Fruit fly (Drosophila melanogaster) whole organism, embryonic: ENCODE data around the gene Ccn.
A peak's percentile ranks its signal among the peaks of the same experiment; 100 is the strongest.

Source experiments
- Aef1 ChIP-seq: fragments of 200-800 bp; sonication (Bioruptor generic); IDR thresholded peaks from 3 replicates; pipeline ENCODE4 v1.3.6; 2022; ENCODE audit warnings: missing biosample characterization, missing genetic modification characterization
- Bdp1 ChIP-seq: fragments of 200-800 bp; sonication (Bioruptor generic); optimal IDR thresholded peaks from 3 replicates; lab custom pipeline; 2016; ENCODE audit warnings: missing biosample characterization, missing genetic modification characterization
- CG12236 ChIP-seq: fragments of 200-800 bp; sonication (Bioruptor generic); optimal IDR thresholded peaks from 2 replicates; lab custom pipeline; 2016; ENCODE audit warnings: missing biosample characterization, missing genetic modification characterization
- CG12659 ChIP-seq: fragments of 200-800 bp; sonication (Bioruptor generic); optimal IDR thresholded peaks from 3 replicates; lab custom pipeline; 2017; ENCODE audit warnings: mild to moderate bottlenecking, missing biosample characterization, missing genetic modification reagents, missing genetic modification characterization
- CG12744 ChIP-seq: fragments of 200-800 bp; sonication (Bioruptor generic); optimal IDR thresholded peaks from 2 replicates; lab custom pipeline; 2016; ENCODE audit warnings: missing biosample characterization, missing genetic modification characterization
- CG14014 ChIP-seq: fragments of 200-800 bp; sonication (Bioruptor generic); IDR thresholded peaks from 2 replicates; pipeline ENCODE4 v1.3.6; 2022; ENCODE audit warnings: missing biosample characterization, missing genetic modification characterization
- CG14710 ChIP-seq: fragments of 200-800 bp; sonication (Bioruptor generic); optimal IDR thresholded peaks from 3 replicates; lab custom pipeline; 2019; ENCODE audit warnings: missing biosample characterization, mild to moderate bottlenecking, missing genetic modification characterization, moderate library complexity
- CG15479 ChIP-seq: fragments of 200-800 bp; sonication (Bioruptor generic); optimal IDR thresholded peaks from 3 replicates; lab custom pipeline; 2019; ENCODE audit warnings: missing biosample characterization, mild to moderate bottlenecking, missing genetic modification characterization, moderate library complexity
- CG16779 ChIP-seq: fragments of 200-800 bp; sonication (Bioruptor generic); IDR thresholded peaks from 2 replicates; pipeline ENCODE4 v1.3.6; 2022; ENCODE audit warnings: missing biosample characterization, missing genetic modification characterization
- CG17912 ChIP-seq: fragments of 200-800 bp; sonication (Bioruptor generic); optimal IDR thresholded peaks from 2 replicates; lab custom pipeline; 2018; ENCODE audit warnings: missing biosample characterization, mild to moderate bottlenecking, missing genetic modification characterization
- CG1832 ChIP-seq: fragments of 200-800 bp; sonication (Bioruptor generic); optimal IDR thresholded peaks from 2 replicates; lab custom pipeline; 2017; ENCODE audit warnings: missing biosample characterization, mild to moderate bottlenecking, missing genetic modification characterization, inconsistent platforms
- CG18599 ChIP-seq: fragments of 200-800 bp; sonication (Bioruptor generic); optimal IDR thresholded peaks from 3 replicates; lab custom pipeline; 2017; ENCODE audit warnings: missing biosample characterization, missing genetic modification characterization, mild to moderate bottlenecking, moderate library complexity, missing genetic modification reagents
- CG18619 ChIP-seq: fragments of 200-800 bp; sonication (Bioruptor generic); optimal IDR thresholded peaks from 3 replicates; lab custom pipeline; 2017; ENCODE audit warnings: missing biosample characterization, mild to moderate bottlenecking, missing genetic modification characterization
- CG2678 ChIP-seq: fragments of 200-800 bp; sonication (Bioruptor generic); optimal IDR thresholded peaks from 3 replicates; lab custom pipeline; 2019; ENCODE audit warnings: missing biosample characterization, mild to moderate bottlenecking, missing genetic modification characterization, moderate library complexity
- CG31224 ChIP-seq: fragments of 200-800 bp; sonication (Bioruptor generic); IDR thresholded peaks from 2 replicates; pipeline ENCODE4 v1.3.6; 2022; ENCODE audit warnings: missing biosample characterization, missing genetic modification characterization
- CG31365 ChIP-seq: fragments of 200-800 bp; sonication (Bioruptor generic); optimal IDR thresholded peaks from 2 replicates; lab custom pipeline; 2018; ENCODE audit warnings: missing biosample characterization, mild to moderate bottlenecking, missing genetic modification characterization
- CG31441 ChIP-seq: fragments of 200-800 bp; sonication (Bioruptor generic); IDR thresholded peaks from 2 replicates; pipeline ENCODE4 v1.3.6; 2022; ENCODE audit warnings: missing biosample characterization, missing genetic modification characterization
- CG32772 ChIP-seq: fragments of 200-800 bp; sonication (Bioruptor generic); IDR thresholded peaks from 2 replicates; pipeline ENCODE4 v1.3.6; 2022; ENCODE audit warnings: missing biosample characterization, missing genetic modification characterization
- CG3281 ChIP-seq: fragments of 200-800 bp; sonication (Bioruptor generic); optimal IDR thresholded peaks from 3 replicates; lab custom pipeline; 2017; ENCODE audit warnings: missing biosample characterization, mild to moderate bottlenecking, missing genetic modification characterization
- CG34376 ChIP-seq: fragments of 200-800 bp; sonication (Bioruptor generic); optimal IDR thresholded peaks from 2 replicates; lab custom pipeline; 2018; ENCODE audit warnings: missing biosample characterization, mild to moderate bottlenecking, missing genetic modification characterization
- CG4424 ChIP-seq: fragments of 200-800 bp; sonication (Bioruptor generic); optimal IDR thresholded peaks from 3 replicates; lab custom pipeline; 2016; ENCODE audit warnings: missing biosample characterization, missing genetic modification characterization
- CG5953 ChIP-seq: fragments of 200-800 bp; sonication (Bioruptor generic); IDR thresholded peaks from 2 replicates; pipeline ENCODE4 v1.3.6; 2022; ENCODE audit warnings: missing biosample characterization, missing genetic modification characterization
- CG6689 ChIP-seq: fragments of 200-800 bp; sonication (Bioruptor generic); IDR thresholded peaks from 2 replicates; pipeline ENCODE4 v1.3.6; 2022; ENCODE audit warnings: missing biosample characterization, missing genetic modification characterization
- Doc3 ChIP-seq: fragments of 200-800 bp; sonication (Bioruptor generic); IDR thresholded peaks from 3 replicates; pipeline ENCODE4 v1.3.6; 2022; ENCODE audit warnings: missing biosample characterization, missing genetic modification characterization; ENCODE audit not compliant: partially characterized antibody
- Fer3 ChIP-seq: fragments of 200-800 bp; sonication (Bioruptor generic); optimal IDR thresholded peaks from 2 replicates; lab custom pipeline; 2018; ENCODE audit warnings: missing biosample characterization, mild to moderate bottlenecking, missing genetic modification characterization, moderate library complexity
- Hand ChIP-seq: fragments of 200-800 bp; sonication (Bioruptor generic); optimal IDR thresholded peaks from 2 replicates; lab custom pipeline; 2017; ENCODE audit warnings: mild to moderate bottlenecking, missing biosample characterization, missing genetic modification reagents, missing genetic modification characterization
- Hmr ChIP-seq: fragments of 200-800 bp; sonication (Bioruptor generic); optimal IDR thresholded peaks from 3 replicates; lab custom pipeline; 2017; ENCODE audit warnings: mild to moderate bottlenecking, missing biosample characterization, missing genetic modification reagents, missing genetic modification characterization
- Jarid2 ChIP-seq: fragments of 200-800 bp; sonication (Bioruptor generic); optimal IDR thresholded peaks from 3 replicates; lab custom pipeline; 2017; ENCODE audit warnings: mild to moderate bottlenecking, missing biosample characterization, missing genetic modification reagents, missing genetic modification characterization
- Meics ChIP-seq: fragments of 200-800 bp; sonication (Bioruptor generic); optimal IDR thresholded peaks from 2 replicates; lab custom pipeline; 2017; ENCODE audit warnings: missing biosample characterization, mild to moderate bottlenecking, missing genetic modification characterization
- Ravus ChIP-seq: fragments of 200-800 bp; sonication (Bioruptor generic); IDR thresholded peaks from 2 replicates; pipeline ENCODE4 v1.3.6; 2022; ENCODE audit warnings: missing biosample characterization, missing genetic modification characterization
- Rx ChIP-seq: fragments of 200-800 bp; sonication (Bioruptor generic); IDR thresholded peaks from 2 replicates; pipeline ENCODE4 v1.3.6; 2022; ENCODE audit warnings: missing biosample characterization, missing genetic modification characterization
- ab ChIP-seq: fragments of 200-800 bp; sonication (Bioruptor generic); optimal IDR thresholded peaks from 2 replicates; lab custom pipeline; 2016; ENCODE audit warnings: missing biosample characterization, missing genetic modification characterization
- al ChIP-seq: fragments of 200-800 bp; sonication (Bioruptor generic); IDR thresholded peaks from 2 replicates; pipeline ENCODE4 v1.3.6; 2022; ENCODE audit warnings: missing biosample characterization, missing genetic modification characterization
- ase ChIP-seq: fragments of 200-800 bp; sonication (Bioruptor generic); IDR thresholded peaks from 3 replicates; pipeline ENCODE4 v1.3.6; 2022; ENCODE audit warnings: missing biosample characterization, missing genetic modification characterization
- bcd ChIP-seq: fragments of 200-800 bp; sonication (Bioruptor generic); optimal IDR thresholded peaks from 2 replicates; lab custom pipeline; 2017; ENCODE audit warnings: missing biosample characterization, mild to moderate bottlenecking, missing genetic modification characterization
- chinmo ChIP-seq: fragments of 200-800 bp; sonication (Bioruptor generic); IDR thresholded peaks from 4 replicates; pipeline ENCODE4 v1.3.6; 2022; ENCODE audit warnings: missing biosample characterization, missing genetic modification characterization; ENCODE audit not compliant: partially characterized antibody
- crc ChIP-seq: fragments of 200-800 bp; sonication (Bioruptor generic); optimal IDR thresholded peaks from 2 replicates; lab custom pipeline; 2016; ENCODE audit warnings: missing biosample characterization, missing genetic modification characterization
- ewg ChIP-seq: fragments of 200-800 bp; sonication (Bioruptor generic); optimal IDR thresholded peaks from 3 replicates; lab custom pipeline; 2017; ENCODE audit warnings: mild to moderate bottlenecking, missing biosample characterization, missing genetic modification reagents, missing genetic modification characterization
- exex ChIP-seq: fragments of 200-800 bp; sonication (Bioruptor generic); optimal IDR thresholded peaks from 4 replicates; lab custom pipeline; 2018; ENCODE audit warnings: missing biosample characterization, mild to moderate bottlenecking, missing genetic modification characterization, moderate library complexity
- eyg ChIP-seq: fragments of 200-800 bp; sonication (Bioruptor generic); optimal IDR thresholded peaks from 3 replicates; lab custom pipeline; 2016; ENCODE audit warnings: missing biosample characterization, missing genetic modification characterization
- gfzf ChIP-seq: fragments of 200-800 bp; sonication (Bioruptor generic); optimal IDR thresholded peaks from 2 replicates; lab custom pipeline; 2016; ENCODE audit warnings: missing biosample characterization, mild to moderate bottlenecking, missing genetic modification characterization, moderate library complexity
- grau ChIP-seq: fragments of 200-800 bp; optimal IDR thresholded peaks from 3 replicates; lab custom pipeline; 2019; ENCODE audit warnings: missing biosample characterization, mild to moderate bottlenecking, missing genetic modification characterization, moderate library complexity
- jigr1 ChIP-seq: fragments of 200-800 bp; sonication (Bioruptor generic); IDR thresholded peaks from 3 replicates; pipeline ENCODE4 v1.3.6; 2022; ENCODE audit warnings: missing biosample characterization, missing genetic modification characterization
- kah ChIP-seq: fragments of 200-800 bp; sonication (Bioruptor generic); optimal IDR thresholded peaks from 2 replicates; lab custom pipeline; 2018; ENCODE audit warnings: missing biosample characterization, mild to moderate bottlenecking, missing genetic modification characterization
- lmd ChIP-seq: fragments of 200-800 bp; sonication (Bioruptor generic); IDR thresholded peaks from 2 replicates; pipeline ENCODE4 v1.3.6; 2022; ENCODE audit warnings: missing biosample characterization, missing genetic modification characterization
- lov ChIP-seq, 2 experiments: fragments of 200-800 bp in 1 of 2; fragments of >200 bp in 1 of 2; sonication (Bioruptor generic) in 1 of 2; IDR thresholded peaks in 1 of 2; optimal IDR thresholded peaks in 1 of 2; 2 replicates in 1 of 2; 3 replicates in 1 of 2; pipeline versions ENCODE4 v1.3.6 to Lab custom; 2017 to 2022; ENCODE audit warnings: missing biosample characterization in 1 of 2, missing genetic modification characterization in 1 of 2
- mam ChIP-seq: fragments of 200-800 bp; sonication (Bioruptor generic); optimal IDR thresholded peaks from 3 replicates; lab custom pipeline; 2016; ENCODE audit warnings: missing biosample characterization, missing genetic modification characterization
- sisA ChIP-seq: fragments of 200-800 bp; sonication (Bioruptor generic); IDR thresholded peaks from 2 replicates; pipeline ENCODE4 v1.3.6; 2022; ENCODE audit warnings: missing biosample characterization, missing genetic modification characterization
- sug ChIP-seq: fragments of 200-800 bp; optimal IDR thresholded peaks from 2 replicates; lab custom pipeline; 2019; ENCODE audit warnings: missing biosample characterization, mild to moderate bottlenecking, missing genetic modification characterization, moderate library complexity
- tna ChIP-seq: fragments of 200-800 bp; sonication (Bioruptor generic); IDR thresholded peaks from 2 replicates; pipeline ENCODE4 v1.3.6; 2022; ENCODE audit warnings: missing biosample characterization, missing genetic modification characterization; ENCODE audit not compliant: partially characterized antibody
- unpg ChIP-seq: fragments of 200-800 bp; sonication (Bioruptor generic); optimal IDR thresholded peaks from 3 replicates; lab custom pipeline; 2018; ENCODE audit warnings: missing biosample characterization, mild to moderate bottlenecking, missing genetic modification characterization, moderate library complexity

Gene Ccn

DNA sequence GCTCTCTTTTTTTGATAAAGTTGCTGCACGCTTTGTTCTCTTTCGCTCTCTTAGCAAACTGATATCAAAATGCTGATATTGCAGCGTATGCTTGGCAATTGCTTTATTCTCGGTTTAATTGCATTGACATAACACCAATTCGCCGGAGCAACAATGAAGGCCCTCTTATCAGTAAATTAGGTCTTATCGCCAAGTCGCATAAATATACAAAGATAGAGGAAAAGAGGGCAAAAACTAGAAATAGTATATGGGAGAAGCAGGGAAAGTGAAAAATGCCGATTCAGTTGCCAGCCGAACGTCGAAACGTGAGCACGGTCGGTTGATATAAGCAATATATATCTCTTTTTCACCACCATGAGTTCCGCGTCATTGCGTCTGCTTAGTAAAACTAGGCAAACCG, 50.7 kb downstream of the Ccn start, which contains the start of gene CG7460 (continued):
- no peak for TF ChIP-seq lmd (GFP tag; lab: Robert Waterston, UW)
- TF ChIP-seq Meics (GFP tag; lab: Kevin White, UChicago) = no peak
- no peak for TF ChIP-seq Doc3
- TF ChIP-seq Jarid2 (GFP tag; lab: Kevin White, UChicago) = peak; percentile 87
- no peak for TF ChIP-seq sisA
- no peak for TF ChIP-seq mam (GFP tag; lab: Kevin White, UChicago)
- no peak for TF ChIP-seq crc (GFP tag; lab: Kevin White, UChicago)
- no peak for TF ChIP-seq CG12236 (GFP tag; lab: Kevin White, UChicago)
- TF ChIP-seq CG31365 = no peak
- no peak for TF ChIP-seq CG14014 (GFP tag; lab: Robert Waterston, UW)
- TF ChIP-seq sug = peak; percentile 51
- no peak for TF ChIP-seq CG31224 (GFP tag; lab: Robert Waterston, UW)
- peak; percentile 31 for TF ChIP-seq CG2678 (tag; lab: Kevin White, UChicago)
- TF ChIP-seq Fer3 (tag; lab: Kevin White, UChicago) = no peak
- TF ChIP-seq CG31441 (GFP tag; lab: Robert Waterston, UW) = no peak
- TF ChIP-seq ewg (GFP tag; lab: Kevin White, UChicago) = no peak
- no peak for TF ChIP-seq jigr1 (GFP tag; lab: Robert Waterston, UW)
- no peak for TF ChIP-seq Rx
- TF ChIP-seq CG1832 (GFP tag; lab: Kevin White, UChicago) = no peak
- peak; percentile 57 for TF ChIP-seq CG15479
- TF ChIP-seq Aef1 (GFP tag; lab: Robert Waterston, UW) = no peak
- peak; percentile 27 for TF ChIP-seq unpg (GFP tag; lab: Kevin White, UChicago)
- no peak for TF ChIP-seq grau (tag; lab: Kevin White, UChicago)
- no peak for TF ChIP-seq CG32772 (GFP tag; lab: Robert Waterston, UW)
- TF ChIP-seq CG6689 = no peak
- TF ChIP-seq Hmr (GFP tag; lab: Kevin White, UChicago) = peak; percentile 10
- TF ChIP-seq tna (GFP tag; lab: Robert Waterston, UW) = no peak
- TF ChIP-seq CG3281 (GFP tag; lab: Kevin White, UChicago) = no peak
- TF ChIP-seq CG34376 = peak; percentile 72
- TF ChIP-seq Ravus = no peak
- no peak for TF ChIP-seq al (GFP tag; lab: Robert Waterston, UW)
- no peak for TF ChIP-seq CG18599 (GFP tag; lab: Kevin White, UChicago)
- no peak for TF ChIP-seq eyg (GFP tag; lab: Kevin White, UChicago)
- TF ChIP-seq Hand (GFP tag; lab: Kevin White, UChicago) = no peak
- TF ChIP-seq ab (GFP tag; lab: Kevin White, UChicago) = no peak
- peak; percentile 34 for TF ChIP-seq kah (GFP tag; lab: Kevin White, UChicago)
- no peak for TF ChIP-seq CG4424 (GFP tag; lab: Kevin White, UChicago)
- no peak for TF ChIP-seq Bdp1
- TF ChIP-seq lov (optimal IDR thresholded peaks at IDR 0.05; lab: Kevin White, UChicago) = no peak
- no peak for TF ChIP-seq lov (GFP tag; IDR thresholded peaks at IDR 0.05; lab: Robert Waterston, UW)
- TF ChIP-seq exex (tag; lab: Kevin White, UChicago) = peak; percentile 84
- no peak for TF ChIP-seq bcd
- TF ChIP-seq CG12744 (GFP tag; lab: Kevin White, UChicago) = no peak
- TF ChIP-seq CG5953 (GFP tag; lab: Robert Waterston, UW) = no peak
- TF ChIP-seq chinmo = peak; percentile 86; the same call in 1 of the 4 replicates
- peak; percentile 50 for TF ChIP-seq CG17912 (GFP tag; lab: Kevin White, UChicago)
- TF ChIP-seq CG18619 (GFP tag; lab: Kevin White, UChicago) = no peak
- TF ChIP-seq ase (GFP tag; lab: Robert Waterston, UW) = no peak
- TF ChIP-seq gfzf = no peak
- no peak for TF ChIP-seq CG14710
- TF ChIP-seq CG16779 = no peak
- TF ChIP-seq CG12659 (GFP tag; lab: Kevin White, UChicago) = no peak
